Fruit fly (Drosophila melanogaster): Measurements from ENCODE around the gene Jon25Bi.

Gene Jon25Bi

DNA sequence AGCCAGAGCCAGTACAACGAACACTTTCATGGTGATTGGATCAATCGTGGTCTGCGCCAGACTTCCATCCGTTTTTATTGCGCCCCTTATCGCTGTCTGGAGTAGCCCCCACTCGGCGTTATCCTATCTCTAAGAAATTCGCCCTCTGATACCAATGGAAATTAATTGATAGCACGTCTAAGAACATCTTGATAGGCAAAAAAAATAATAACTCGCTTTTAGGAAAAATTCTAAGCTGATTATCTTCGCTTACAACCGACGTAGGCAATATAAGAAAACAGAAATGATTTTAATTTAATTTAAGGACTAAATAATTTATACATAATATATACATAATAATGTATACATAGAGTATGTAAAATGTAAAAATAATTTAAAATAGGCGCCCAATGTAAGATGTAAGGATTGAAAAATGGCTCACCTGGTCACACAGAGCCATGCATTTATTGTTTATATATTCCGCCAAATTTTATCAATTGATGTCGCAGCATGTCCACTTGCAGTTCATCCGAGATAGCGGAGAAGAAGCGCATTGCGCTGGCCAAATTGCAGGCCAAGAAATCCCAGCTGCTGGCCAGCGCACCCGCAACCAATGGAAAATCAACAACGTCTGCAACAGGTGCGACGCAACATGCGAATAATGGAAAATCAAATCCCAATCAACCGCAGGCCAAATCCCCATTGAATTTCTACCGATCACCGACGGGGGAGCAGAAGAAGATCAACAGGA lies at the start of gene Jon25Bi, which contains the start of gene Marcal1:
TSS of gene Jon25Bi (minus strand) at position 51 of the 730 bp plus-strand sequence.
TSS of gene Marcal1 (plus strand) at position 416 of the 730 bp plus-strand sequence.
- TF ChIP-seq EcR (GFP tag; optimal IDR thresholded peaks at IDR 0.05) (no peak), CG34367 (tag; optimal IDR thresholded peaks at IDR 0.05) (no peak), Ets98B (GFP tag; IDR thresholded peaks at IDR 0.05) (no peak), CG9948 (tag; optimal IDR thresholded peaks at IDR 0.05) (no peak), CG8301 (tag; optimal IDR thresholded peaks at IDR 0.05) (no peak), CG17806 (tag; optimal IDR thresholded peaks at IDR 0.05) (no peak), CG10348 (GFP tag; IDR thresholded peaks at IDR 0.05) (no peak), gl (tag; optimal IDR thresholded peaks at IDR 0.05) (no peak), CG14655 (GFP tag; optimal IDR thresholded peaks at IDR 0.05) (no peak), fd96Ca (GFP tag; IDR thresholded peaks at IDR 0.05) (no peak)

DNA sequence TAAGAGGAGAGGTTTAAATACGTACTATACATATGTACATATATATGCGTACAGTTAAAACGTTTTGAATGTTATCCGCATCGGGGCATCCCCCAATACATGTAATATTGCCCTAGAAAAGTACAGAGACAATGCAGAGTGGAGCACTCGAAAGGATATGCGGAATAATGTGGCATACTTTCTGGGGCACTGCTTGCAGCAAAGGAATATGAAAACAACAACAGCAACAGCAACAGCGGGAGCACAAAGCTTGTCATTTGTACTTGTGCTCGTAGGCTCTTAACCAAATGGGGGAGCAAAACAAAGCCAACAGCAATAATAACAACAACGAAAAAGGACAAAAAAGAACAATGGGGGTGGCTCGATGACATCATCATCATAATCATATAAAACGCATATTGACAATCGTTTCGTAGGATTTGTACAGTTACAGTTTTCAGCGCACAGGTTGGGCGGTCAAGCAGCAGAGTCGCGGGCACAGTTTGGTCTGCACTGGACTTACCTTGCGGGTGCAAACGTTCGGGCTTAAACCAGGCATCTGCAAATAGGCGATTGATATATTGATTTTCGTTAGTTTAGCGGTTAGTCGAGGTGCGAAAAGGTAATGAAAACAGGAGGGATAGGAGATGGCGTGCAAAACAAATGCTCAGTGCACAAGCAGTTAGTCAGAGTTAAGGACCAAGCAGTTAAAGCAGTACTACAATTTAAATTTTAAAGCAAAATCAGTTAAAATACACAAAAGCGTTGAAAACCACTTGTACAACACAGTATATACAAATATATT lies 48.9 kb upstream of the Jon25Bi start:
- no peak for TF ChIP-seq rn (GFP tag; IDR thresholded peaks at IDR 0.05)

DNA sequence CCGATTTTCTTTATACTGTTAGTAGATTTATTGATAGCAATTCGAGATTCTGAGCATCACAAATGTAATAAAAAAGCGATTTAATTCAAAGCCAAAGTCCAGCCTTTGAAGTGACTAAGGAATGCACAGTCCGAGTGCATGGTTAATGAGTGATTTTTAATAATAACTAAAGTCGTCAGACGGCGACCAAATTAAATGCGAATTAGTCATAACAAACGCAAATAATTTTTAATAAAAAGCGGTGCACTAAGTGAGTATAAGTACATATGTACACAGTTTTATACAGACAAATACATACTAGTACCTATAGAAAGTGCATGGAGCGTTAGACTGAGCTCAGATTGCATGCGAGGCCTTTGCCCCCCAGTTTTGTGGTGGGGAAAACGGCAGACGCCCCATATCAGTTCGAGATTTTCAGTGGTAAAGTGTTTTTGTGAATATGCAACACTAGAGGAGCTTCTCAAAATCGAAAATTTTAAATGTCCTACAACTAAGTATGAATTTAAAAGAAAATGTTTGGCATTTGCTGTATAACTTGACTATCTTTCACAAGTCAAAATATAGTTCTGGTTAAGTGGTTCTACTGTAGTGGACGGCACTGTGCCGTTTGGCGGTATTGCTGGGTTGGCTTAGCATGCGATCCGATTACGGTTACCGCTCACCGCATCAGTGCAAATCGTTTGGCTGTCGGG lies 47.9 kb upstream of the Jon25Bi start:
- peak; percentile 16 for TF ChIP-seq CG8301 (tag; optimal IDR thresholded peaks at IDR 0.05)
- peak; percentile 15 for TF ChIP-seq CG15710 (tag; optimal IDR thresholded peaks at IDR 0.05)
- no peak for TF ChIP-seq Pif1B (GFP tag; optimal IDR thresholded peaks at IDR 0.05)
- no peak for TF ChIP-seq CG34367 (tag; optimal IDR thresholded peaks at IDR 0.05)
- TF ChIP-seq fd96Ca (GFP tag; IDR thresholded peaks at IDR 0.05) = peak; percentile 57; the same call in 1 of the 3 replicates
- TF ChIP-seq rn (GFP tag; IDR thresholded peaks at IDR 0.05) = no peak
- no peak for TF ChIP-seq gl (tag; optimal IDR thresholded peaks at IDR 0.05)
- no peak for TF ChIP-seq CG8159 (tag; optimal IDR thresholded peaks at IDR 0.05)
- peak; percentile 49; the same call in 1 of the 2 replicates for TF ChIP-seq CG32121 (GFP tag; IDR thresholded peaks at IDR 0.05)
- peak; percentile 75 for TF ChIP-seq Ets98B (GFP tag; IDR thresholded peaks at IDR 0.05)
- TF ChIP-seq CG4496 (GFP tag; IDR thresholded peaks at IDR 0.05) = peak; percentile 65; the same call in 2 of the 3 replicates
- peak; percentile 45 for TF ChIP-seq CG14655 (GFP tag; optimal IDR thresholded peaks at IDR 0.05)
- TF ChIP-seq Pif1A (GFP tag; optimal IDR thresholded peaks at IDR 0.05) = peak; percentile 34
- TF ChIP-seq CG12605 (GFP tag; IDR thresholded peaks at IDR 0.05) = peak; percentile 60; the same call in 1 of the 2 replicates

DNA sequence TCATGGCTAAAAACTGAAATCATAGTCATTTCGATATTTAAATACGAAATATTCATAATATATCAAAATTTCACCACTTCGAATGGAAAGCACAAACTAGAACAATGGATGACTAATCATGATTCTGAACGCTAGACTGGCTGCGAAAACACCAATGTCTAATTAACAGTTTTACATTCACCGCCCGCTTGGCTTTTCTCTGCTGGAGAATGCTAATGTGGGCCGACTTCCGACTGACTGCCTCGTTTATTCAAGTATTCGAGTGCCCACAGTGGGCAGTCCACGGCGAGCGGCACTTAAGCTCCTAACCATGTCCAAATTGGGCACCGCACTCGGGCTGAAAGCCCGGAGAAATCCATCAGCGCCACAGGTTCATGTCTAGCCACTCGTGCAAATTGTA lies 47.1 kb upstream of the Jon25Bi start:
- TF ChIP-seq EcR (GFP tag; optimal IDR thresholded peaks at IDR 0.05) = no peak
- TF ChIP-seq CG9948 (tag; optimal IDR thresholded peaks at IDR 0.05) = no peak
- no peak for TF ChIP-seq rn (GFP tag; IDR thresholded peaks at IDR 0.05)
- TF ChIP-seq CG13204 (GFP tag; optimal IDR thresholded peaks at IDR 0.05) = no peak
- TF ChIP-seq fd96Ca (GFP tag; IDR thresholded peaks at IDR 0.05) = no peak
- TF ChIP-seq CG32121 (GFP tag; IDR thresholded peaks at IDR 0.05) = no peak
- TF ChIP-seq Pif1A (GFP tag; optimal IDR thresholded peaks at IDR 0.05) = no peak
- no peak for TF ChIP-seq CG12605 (GFP tag; IDR thresholded peaks at IDR 0.05)
- no peak for TF ChIP-seq CG14655 (GFP tag; optimal IDR thresholded peaks at IDR 0.05)
- no peak for TF ChIP-seq CG8301 (tag; optimal IDR thresholded peaks at IDR 0.05)
- no peak for TF ChIP-seq D1 (tag; optimal IDR thresholded peaks at IDR 0.05)
- TF ChIP-seq CG15710 (tag; optimal IDR thresholded peaks at IDR 0.05) = no peak
- no peak for TF ChIP-seq Snoo (tag; optimal IDR thresholded peaks at IDR 0.05)
- TF ChIP-seq Ets98B (GFP tag; IDR thresholded peaks at IDR 0.05) = no peak
- no peak for TF ChIP-seq CG10348 (GFP tag; IDR thresholded peaks at IDR 0.05)
- TF ChIP-seq CG4496 (GFP tag; IDR thresholded peaks at IDR 0.05) = no peak
- TF ChIP-seq gl (tag; optimal IDR thresholded peaks at IDR 0.05) = no peak
- no peak for TF ChIP-seq CG34367 (tag; optimal IDR thresholded peaks at IDR 0.05)
- no peak for TF ChIP-seq CG17806 (tag; optimal IDR thresholded peaks at IDR 0.05)
- TF ChIP-seq CG8159 (tag; optimal IDR thresholded peaks at IDR 0.05) = no peak

DNA sequence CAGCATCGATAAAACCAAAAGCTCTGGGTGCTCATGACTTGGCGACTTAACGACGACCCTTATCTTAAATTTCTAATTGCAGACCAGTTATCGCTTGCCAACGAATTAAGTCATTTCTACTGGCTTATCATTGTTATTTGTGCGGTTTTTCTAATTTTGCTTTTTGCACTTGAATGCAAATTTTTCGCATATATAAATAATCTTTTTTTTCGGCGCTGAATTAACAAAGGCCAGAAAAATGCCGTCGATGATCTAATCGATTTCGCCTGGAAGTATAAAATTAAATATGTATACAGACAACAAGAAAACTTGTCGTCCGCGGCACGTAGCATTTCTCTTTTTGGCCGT lies 46.6 kb upstream of the Jon25Bi start:
- TF ChIP-seq Ets98B (GFP tag; IDR thresholded peaks at IDR 0.05) = no peak
- TF ChIP-seq CG8301 (tag; optimal IDR thresholded peaks at IDR 0.05) = no peak
- no peak for TF ChIP-seq Pif1A (GFP tag; optimal IDR thresholded peaks at IDR 0.05)
- TF ChIP-seq CG8159 (tag; optimal IDR thresholded peaks at IDR 0.05) = no peak
- TF ChIP-seq CG14655 (GFP tag; optimal IDR thresholded peaks at IDR 0.05) = no peak
- TF ChIP-seq CG34367 (tag; optimal IDR thresholded peaks at IDR 0.05) = no peak
- no peak for TF ChIP-seq CG4496 (GFP tag; IDR thresholded peaks at IDR 0.05)

Data from whole organism, pupa.